Fruit fly (Drosophila melanogaster) whole organism, embryonic: Measurements from ENCODE around the gene CG15353.
A peak's percentile ranks its signal among the peaks of the same experiment; 100 is the strongest.

Source experiments
- CG10321 ChIP-seq: fragments of 200-800 bp; sonication (Bioruptor generic); IDR thresholded peaks from 2 replicates; pipeline ENCODE4 v1.3.6; 2022; ENCODE audit warnings: missing biosample characterization, missing genetic modification characterization
- CG10431 ChIP-seq: fragments of 200-800 bp; sonication (Bioruptor generic); optimal IDR thresholded peaks from 3 replicates; lab custom pipeline; 2018; ENCODE audit warnings: missing biosample characterization, mild to moderate bottlenecking, missing genetic modification characterization
- CG10654 ChIP-seq: fragments of 200-800 bp; sonication (Bioruptor generic); optimal IDR thresholded peaks from 2 replicates; lab custom pipeline; 2016; ENCODE audit warnings: missing biosample characterization, missing genetic modification characterization
- CG12236 ChIP-seq: fragments of 200-800 bp; sonication (Bioruptor generic); optimal IDR thresholded peaks from 2 replicates; lab custom pipeline; 2016; ENCODE audit warnings: missing biosample characterization, missing genetic modification characterization
- CG12744 ChIP-seq: fragments of 200-800 bp; sonication (Bioruptor generic); optimal IDR thresholded peaks from 2 replicates; lab custom pipeline; 2016; ENCODE audit warnings: missing biosample characterization, missing genetic modification characterization
- CG13894 ChIP-seq: fragments of 200-800 bp; sonication (Bioruptor generic); optimal IDR thresholded peaks from 3 replicates; lab custom pipeline; 2018; ENCODE audit warnings: missing biosample characterization, mild to moderate bottlenecking, missing genetic modification characterization, moderate library complexity
- CG15479 ChIP-seq: fragments of 200-800 bp; sonication (Bioruptor generic); optimal IDR thresholded peaks from 3 replicates; lab custom pipeline; 2019; ENCODE audit warnings: missing biosample characterization, mild to moderate bottlenecking, missing genetic modification characterization, moderate library complexity
- CG16779 ChIP-seq: fragments of 200-800 bp; sonication (Bioruptor generic); IDR thresholded peaks from 2 replicates; pipeline ENCODE4 v1.3.6; 2022; ENCODE audit warnings: missing biosample characterization, missing genetic modification characterization
- CG18262 ChIP-seq: fragments of 200-800 bp; optimal IDR thresholded peaks from 3 replicates; lab custom pipeline; 2019; ENCODE audit warnings: missing biosample characterization, mild to moderate bottlenecking, missing genetic modification characterization, moderate library complexity
- CG18619 ChIP-seq: fragments of 200-800 bp; sonication (Bioruptor generic); optimal IDR thresholded peaks from 3 replicates; lab custom pipeline; 2017; ENCODE audit warnings: missing biosample characterization, mild to moderate bottlenecking, missing genetic modification characterization
- CG2116 ChIP-seq: fragments of 200-800 bp; sonication (Bioruptor generic); optimal IDR thresholded peaks from 3 replicates; lab custom pipeline; 2018; ENCODE audit warnings: missing biosample characterization, mild to moderate bottlenecking, missing genetic modification characterization
- CG34224 ChIP-seq: fragments of 200-800 bp; sonication (Bioruptor generic); IDR thresholded peaks from 3 replicates; pipeline ENCODE4 v1.3.6; 2022; ENCODE audit warnings: missing biosample characterization, missing genetic modification characterization; ENCODE audit not compliant: partially characterized antibody
- CG3726 ChIP-seq: fragments of 200-800 bp; sonication (Bioruptor generic); IDR thresholded peaks from 3 replicates; pipeline ENCODE4, ENCODE4 v1.3.6; 2022; ENCODE audit warnings: missing biosample characterization, missing genetic modification characterization
- CG8944 ChIP-seq: fragments of 200-800 bp; sonication (Bioruptor generic); optimal IDR thresholded peaks from 3 replicates; lab custom pipeline; 2016; ENCODE audit warnings: missing biosample characterization, missing genetic modification characterization
- D19A ChIP-seq: fragments of 200-800 bp; optimal IDR thresholded peaks from 3 replicates; lab custom pipeline; 2019; ENCODE audit warnings: missing biosample characterization, mild to moderate bottlenecking, missing genetic modification characterization, moderate library complexity
- Dbx ChIP-seq: fragments of 200-800 bp; sonication (Bioruptor generic); IDR thresholded peaks from 3 replicates; pipeline ENCODE4 v1.3.6; 2022; ENCODE audit warnings: missing biosample characterization, missing genetic modification characterization
- Dll ChIP-seq: fragments of 200-800 bp; sonication (Bioruptor generic); IDR thresholded peaks from 4 replicates; pipeline ENCODE4 v1.3.6; 2022; ENCODE audit warnings: missing biosample characterization, missing genetic modification characterization; ENCODE audit not compliant: partially characterized antibody
- E2f2 ChIP-seq: fragments of 200-800 bp; sonication (Bioruptor generic); IDR thresholded peaks from 2 replicates; pipeline ENCODE4 v1.3.6; 2022; ENCODE audit warnings: missing biosample characterization, missing genetic modification characterization
- HLH54F ChIP-seq: fragments of 200-800 bp; sonication (Bioruptor generic); optimal IDR thresholded peaks from 3 replicates; lab custom pipeline; 2016; ENCODE audit warnings: missing biosample characterization, missing genetic modification characterization
- HLHmδ ChIP-seq: fragments of 200-800 bp; sonication (Bioruptor generic); optimal IDR thresholded peaks from 2 replicates; lab custom pipeline; 2018; ENCODE audit warnings: missing biosample characterization, mild to moderate bottlenecking, missing genetic modification characterization, moderate library complexity
- Hmx ChIP-seq: fragments of 200-800 bp; sonication (Bioruptor generic); optimal IDR thresholded peaks from 2 replicates; lab custom pipeline; 2016; ENCODE audit warnings: missing biosample characterization, missing genetic modification characterization
- MBD-R2 ChIP-seq: fragments of 200-800 bp; sonication (Bioruptor generic); IDR thresholded peaks from 2 replicates; pipeline ENCODE4 v1.3.6; 2022; ENCODE audit warnings: missing biosample characterization, missing genetic modification characterization
- Mad ChIP-seq: fragments of 200-800 bp; sonication (Bioruptor generic); optimal IDR thresholded peaks from 2 replicates; lab custom pipeline; 2016; ENCODE audit warnings: missing biosample characterization, missing genetic modification characterization
- NC2α ChIP-seq: fragments of 200-800 bp; sonication (Bioruptor generic); optimal IDR thresholded peaks from 2 replicates; lab custom pipeline; 2016; ENCODE audit warnings: missing biosample characterization, missing genetic modification characterization
- Rfx ChIP-seq: fragments of 200-800 bp; sonication (Bioruptor generic); IDR thresholded peaks from 2 replicates; pipeline ENCODE4 v1.3.6; 2022; ENCODE audit warnings: missing biosample characterization, missing genetic modification characterization
- Vsx1 ChIP-seq: fragments of 200-800 bp; sonication (Bioruptor generic); optimal IDR thresholded peaks from 2 replicates; lab custom pipeline; 2017; ENCODE audit warnings: missing biosample characterization, mild to moderate bottlenecking, missing genetic modification characterization, missing genetic modification reagents
- Xbp1 ChIP-seq: fragments of 200-800 bp; sonication (Bioruptor generic); optimal IDR thresholded peaks from 3 replicates; lab custom pipeline; 2016; ENCODE audit warnings: missing biosample characterization, mild to moderate bottlenecking, missing genetic modification characterization
- br ChIP-seq: fragments of >200 bp; optimal IDR thresholded peaks from 2 replicates; lab custom pipeline; 2017
- bsh ChIP-seq, 2 experiments: fragments of 200-800 bp; sonication (Bioruptor generic); optimal IDR thresholded peaks; 2 replicates each; lab custom pipeline; 2017 to 2018; ENCODE audit warnings: mild to moderate bottlenecking in 2 of 2, missing biosample characterization in 2 of 2, missing genetic modification characterization in 2 of 2, moderate library complexity in 1 of 2
- chif ChIP-seq, 2 experiments: fragments of 200-800 bp; sonication (Bioruptor generic); optimal IDR thresholded peaks; 3 replicates each; lab custom pipeline; 2016; ENCODE audit warnings: missing biosample characterization in 2 of 2, missing genetic modification characterization in 2 of 2
- dmrt99B ChIP-seq: fragments of 200-800 bp; sonication (Bioruptor generic); optimal IDR thresholded peaks from 2 replicates; lab custom pipeline; 2018; ENCODE audit warnings: missing biosample characterization, mild to moderate bottlenecking, missing genetic modification characterization, moderate library complexity
- ftz-f1 ChIP-seq: fragments of 200-800 bp; sonication (Bioruptor generic); optimal IDR thresholded peaks from 2 replicates; lab custom pipeline; 2016; ENCODE audit warnings: missing biosample characterization, missing genetic modification characterization
- grn ChIP-seq: fragments of 200-800 bp; sonication (Bioruptor generic); optimal IDR thresholded peaks from 3 replicates; lab custom pipeline; 2017; ENCODE audit warnings: missing biosample characterization, missing genetic modification characterization
- gt ChIP-seq: fragments of 200-800 bp; sonication (Bioruptor generic); IDR thresholded peaks from 2 replicates; pipeline ENCODE4 v1.3.6; 2022; ENCODE audit warnings: missing biosample characterization, missing genetic modification characterization
- hb ChIP-seq: fragments of 200-800 bp; sonication (Bioruptor generic); IDR thresholded peaks from 3 replicates; pipeline ENCODE4 v1.3.6; 2022; ENCODE audit warnings: missing biosample characterization, missing genetic modification characterization; ENCODE audit not compliant: partially characterized antibody
- hbn ChIP-seq: fragments of 200-800 bp; sonication (Bioruptor generic); IDR thresholded peaks from 2 replicates; pipeline ENCODE4 v1.3.6; 2022; ENCODE audit warnings: missing biosample characterization, missing genetic modification characterization; ENCODE audit not compliant: partially characterized antibody
- jumu ChIP-seq: fragments of 200-800 bp; sonication (Bioruptor generic); optimal IDR thresholded peaks from 3 replicates; lab custom pipeline; 2016; ENCODE audit warnings: missing biosample characterization, missing genetic modification characterization
- mld ChIP-seq: fragments of 200-800 bp; sonication (Bioruptor generic); IDR thresholded peaks from 3 replicates; pipeline ENCODE4 v1.3.6; 2022; ENCODE audit warnings: missing biosample characterization, missing genetic modification characterization; ENCODE audit not compliant: partially characterized antibody
- otp ChIP-seq: fragments of 200-800 bp; sonication (Bioruptor generic); IDR thresholded peaks from 3 replicates; pipeline ENCODE4, ENCODE4 v1.3.6; 2022; ENCODE audit warnings: missing biosample characterization, missing genetic modification characterization
- pfk ChIP-seq: fragments of 200-800 bp; sonication (Bioruptor generic); optimal IDR thresholded peaks from 2 replicates; lab custom pipeline; 2018; ENCODE audit warnings: missing biosample characterization, mild to moderate bottlenecking, missing genetic modification characterization, moderate library complexity
- pho ChIP-seq: fragments of 200-800 bp; sonication (Bioruptor generic); optimal IDR thresholded peaks from 2 replicates; lab custom pipeline; 2016; ENCODE audit warnings: missing biosample characterization, missing genetic modification characterization
- repo ChIP-seq: fragments of 200-800 bp; sonication (Bioruptor generic); optimal IDR thresholded peaks from 2 replicates; lab custom pipeline; 2016; ENCODE audit warnings: missing biosample characterization, missing genetic modification characterization
- seq ChIP-seq: fragments of 200-800 bp; sonication (Bioruptor generic); IDR thresholded peaks from 2 replicates; pipeline ENCODE4 v1.3.6; 2022; ENCODE audit warnings: missing biosample characterization, missing genetic modification characterization
- sqz ChIP-seq: fragments of 200-800 bp; sonication (Bioruptor generic); optimal IDR thresholded peaks from 3 replicates; lab custom pipeline; 2018; ENCODE audit warnings: missing biosample characterization, mild to moderate bottlenecking, missing genetic modification characterization
- stc ChIP-seq: fragments of 200-800 bp; sonication (Bioruptor generic); IDR thresholded peaks from 2 replicates; pipeline ENCODE4 v1.3.6; 2022; ENCODE audit warnings: missing biosample characterization, missing genetic modification characterization
- toy ChIP-seq: fragments of 200-800 bp; sonication (Bioruptor generic); IDR thresholded peaks from 2 replicates; pipeline ENCODE4 v1.3.6; 2022; ENCODE audit warnings: missing biosample characterization, missing genetic modification characterization
- trh ChIP-seq: fragments of 200-800 bp; sonication (Bioruptor generic); optimal IDR thresholded peaks from 2 replicates; lab custom pipeline; 2016; ENCODE audit warnings: missing biosample characterization, missing genetic modification characterization
- usp ChIP-seq: fragments of >200 bp; optimal IDR thresholded peaks from 2 replicates; lab custom pipeline; 2017; ENCODE audit warnings: missing biosample characterization, missing genetic modification characterization
- wor ChIP-seq: fragments of 200-800 bp; sonication (Bioruptor generic); IDR thresholded peaks from 2 replicates; pipeline ENCODE4 v1.3.6; 2022; ENCODE audit warnings: missing biosample characterization, missing genetic modification characterization

Gene CG15353

dm6 chr2L:1986343-1987280 is 20.4 kb downstream of the CG15353 start:
- TF ChIP-seq Xbp1 (peak; percentile 57), MBD-R2 (peak; percentile 28; the same call in 1 of the 2 replicates), CG2116 (no peak), CG12236 (GFP tag; lab: Kevin White, UChicago) (no peak), pfk (GFP tag; lab: Kevin White, UChicago) (no peak), mld (no peak), Dll (GFP tag; lab: Robert Waterston, UW) (no peak), pho (GFP tag; lab: Kevin White, UChicago) (peak; percentile 48), dmrt99B (peak; percentile 66), CG13894 (peak; percentile 4), CG10321 (GFP tag; lab: Robert Waterston, UW) (no peak), Hmx (GFP tag; lab: Kevin White, UChicago) (peak; percentile 47), usp (GFP tag; lab: Kevin White, UChicago) (no peak), hbn (GFP tag; lab: Robert Waterston, UW) (no peak), CG34224 (no peak), chif (GFP tag; optimal IDR thresholded peaks at IDR 0.05; lab: Kevin White, UChicago) (peak in 1 of 2 experiments; percentile 26), CG18262 (peak; percentile 15), HLH54F (GFP tag; lab: Kevin White, UChicago) (peak; percentile 37), NC2α (GFP tag; lab: Kevin White, UChicago) (no peak), Dbx (GFP tag; lab: Robert Waterston, UW) (peak; percentile 65; the same call in 2 of the 3 replicates), wor (GFP tag; lab: Robert Waterston, UW) (no peak), CG10431 (GFP tag; lab: Kevin White, UChicago) (no peak), seq (GFP tag; lab: Robert Waterston, UW) (0 out of 2 replicates have a peak, but pooled peaks have one; percentile 30), gt (GFP tag; lab: Robert Waterston, UW) (no peak), br (lab: Kevin White, UChicago) (no peak), hb (GFP tag; lab: Robert Waterston, UW) (no peak), sqz (GFP tag; lab: Kevin White, UChicago) (no peak), CG15479 (GFP tag; lab: Kevin White, UChicago) (no peak), CG16779 (GFP tag; lab: Robert Waterston, UW) (no peak), Mad (GFP tag; lab: Kevin White, UChicago) (peak; percentile 33), jumu (GFP tag; lab: Kevin White, UChicago) (peak; percentile 25), CG12744 (GFP tag; lab: Kevin White, UChicago) (no peak), Rfx (GFP tag; lab: Robert Waterston, UW) (peak; percentile 75), stc (GFP tag; lab: Robert Waterston, UW) (no peak), ftz-f1 (GFP tag; lab: Kevin White, UChicago) (peak; percentile 74), otp (GFP tag; lab: Robert Waterston, UW) (0 out of 3 replicates have a peak, but pooled peaks have one; percentile 49), grn (GFP tag; lab: Kevin White, UChicago) (peak; percentile 89), toy (GFP tag; lab: Robert Waterston, UW) (no peak), D19A (tag; lab: Kevin White, UChicago) (peak; percentile 42), E2f2 (peak; percentile 20; the same call in 1 of the 2 replicates), CG8944 (GFP tag; lab: Kevin White, UChicago) (no peak), bsh (GFP tag; optimal IDR thresholded peaks at IDR 0.05; lab: Kevin White, UChicago) (peak in 1 of 2 experiments; percentile 19), Vsx1 (GFP tag; lab: Kevin White, UChicago) (no peak), CG18619 (GFP tag; lab: Kevin White, UChicago) (peak; percentile 66), HLHmδ (GFP tag; lab: Kevin White, UChicago) (no peak), repo (peak; percentile 19), CG10654 (GFP tag; lab: Kevin White, UChicago) (peak; percentile 12), trh (no peak), CG3726 (GFP tag; lab: Robert Waterston, UW) (no peak)
